Fruit fly (Drosophila melanogaster): ENCODE measurements around the gene Pep.

- TF ChIP-seq Sin3A (optimal IDR thresholded peaks at IDR 0.05) = no peak
- TF ChIP-seq Myc (optimal IDR thresholded peaks at IDR 0.05) = no peak
- no peak for TF ChIP-seq psq (optimal IDR thresholded peaks at IDR 0.05)
- no peak for TF ChIP-seq ttk (optimal IDR thresholded peaks at IDR 0.05)
- no peak for TF ChIP-seq h (optimal IDR thresholded peaks at IDR 0.05)
- no peak for TF ChIP-seq insv (optimal IDR thresholded peaks at IDR 0.05)
Measured at dm6 chr3L:17659268-17659589, 14.4 kb upstream of the Pep start.

Measured in Kc167 (cell line).